Worm (Caenorhabditis elegans) whole organism, late embryonic: ENCODE measurements around the gene lec-3.

Experiments
- ceh-24 ChIP-seq: sonication (generic microtip); optimal IDR thresholded peaks from 2 replicates; lab custom pipeline; 2016; ENCODE audit warnings: mild to moderate bottlenecking, missing genetic modification characterization, missing compliant biosample characterization
- ceh-9 ChIP-seq: sonication (generic microtip); optimal IDR thresholded peaks from 2 replicates; lab custom pipeline; 2016; ENCODE audit warnings: mild to moderate bottlenecking, missing genetic modification characterization, inconsistent platforms, missing compliant biosample characterization
- elt-2 ChIP-seq: sonication (generic microtip); optimal IDR thresholded peaks from 2 replicates; lab custom pipeline; 2016; ENCODE audit warnings: missing genetic modification reagents, missing genetic modification characterization, missing compliant biosample characterization
- eyg-1 ChIP-seq: sonication (generic microtip); optimal IDR thresholded peaks from 2 replicates; lab custom pipeline; 2016; ENCODE audit warnings: missing genotype, missing genetic modification characterization, missing compliant biosample characterization
- nhr-11 ChIP-seq: fragments of 150-350 bp; optimal IDR thresholded peaks from 2 replicates; lab custom pipeline; 2014; ENCODE audit warnings: missing biosample characterization, missing genetic modification characterization

DNA sequence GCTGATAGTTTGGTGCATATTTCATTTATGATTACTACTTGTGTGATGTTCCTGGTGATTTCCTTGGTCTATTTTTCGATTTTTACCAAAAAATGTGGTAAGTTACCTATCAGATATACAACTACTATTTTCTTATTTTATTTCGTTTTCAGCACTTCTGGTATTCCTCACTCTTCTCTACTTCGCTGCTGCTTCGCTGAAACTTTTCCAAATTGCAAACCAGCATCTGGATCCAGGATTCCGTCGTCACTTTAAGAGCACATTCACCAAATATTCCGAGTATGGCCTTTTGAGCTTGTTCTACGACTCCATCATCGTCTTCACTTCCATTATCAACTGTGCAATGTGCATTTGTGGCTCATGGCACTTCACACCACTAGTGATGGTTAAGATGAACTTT lies 17.6 kb downstream of the lec-3 start:
- TF ChIP-seq elt-2 (tag; lab: Kevin White, UChicago) (no peak), ceh-9 (tag; lab: Kevin White, UChicago) (no peak), ceh-24 (tag; lab: Kevin White, UChicago) (no peak), eyg-1 (tag; lab: Kevin White, UChicago) (no peak), nhr-11 (tag; lab: Kevin White, UChicago) (no peak)
